Fruit fly (Drosophila melanogaster) whole organism, embryonic: ENCODE measurements around the gene veli.

Source experiments
- Atf-2 ChIP-seq: fragments of 200-800 bp; sonication (Bioruptor generic); optimal IDR thresholded peaks from 2 replicates; lab custom pipeline; 2016; ENCODE audit warnings: missing biosample characterization, missing genetic modification characterization
- BEAF-32 ChIP-seq: fragments of 200-800 bp; sonication (Bioruptor generic); optimal IDR thresholded peaks from 3 replicates; lab custom pipeline; 2017; ENCODE audit warnings: missing biosample characterization, missing genetic modification characterization, mild to moderate bottlenecking, moderate library complexity, missing genetic modification reagents
- CG10267 ChIP-seq: fragments of 200-800 bp; sonication (Bioruptor generic); optimal IDR thresholded peaks from 2 replicates; lab custom pipeline; 2018; ENCODE audit warnings: missing biosample characterization, mild to moderate bottlenecking, missing genetic modification characterization, moderate library complexity
- CG10543 ChIP-seq: fragments of 200-800 bp; sonication (Bioruptor generic); optimal IDR thresholded peaks from 3 replicates; lab custom pipeline; 2017; ENCODE audit warnings: missing biosample characterization, mild to moderate bottlenecking, missing genetic modification characterization, moderate library complexity
- CG10979 ChIP-seq: fragments of 200-800 bp; sonication (Bioruptor generic); optimal IDR thresholded peaks from 2 replicates; lab custom pipeline; 2018; ENCODE audit warnings: missing biosample characterization, mild to moderate bottlenecking, missing genetic modification characterization, moderate library complexity
- CG12659 ChIP-seq: fragments of 200-800 bp; sonication (Bioruptor generic); optimal IDR thresholded peaks from 3 replicates; lab custom pipeline; 2017; ENCODE audit warnings: mild to moderate bottlenecking, missing biosample characterization, missing genetic modification reagents, missing genetic modification characterization
- CG13287 ChIP-seq: fragments of 200-800 bp; sonication (Bioruptor generic); IDR thresholded peaks from 2 replicates; pipeline ENCODE4 v1.3.6; 2022; ENCODE audit warnings: missing biosample characterization, missing genetic modification characterization; ENCODE audit not compliant: partially characterized antibody
- CG14710 ChIP-seq: fragments of 200-800 bp; sonication (Bioruptor generic); optimal IDR thresholded peaks from 3 replicates; lab custom pipeline; 2019; ENCODE audit warnings: missing biosample characterization, mild to moderate bottlenecking, missing genetic modification characterization, moderate library complexity
- CG14965 ChIP-seq: fragments of 200-800 bp; sonication (Bioruptor generic); optimal IDR thresholded peaks from 2 replicates; lab custom pipeline; 2016; ENCODE audit warnings: missing biosample characterization, missing genetic modification characterization, borderline replicate concordance
- CG17612 ChIP-seq: fragments of 200-800 bp; sonication (Bioruptor generic); IDR thresholded peaks from 2 replicates; pipeline ENCODE4 v1.3.6; 2022; ENCODE audit warnings: missing biosample characterization, missing genetic modification characterization
- CG2116 ChIP-seq: fragments of 200-800 bp; sonication (Bioruptor generic); optimal IDR thresholded peaks from 3 replicates; lab custom pipeline; 2018; ENCODE audit warnings: missing biosample characterization, mild to moderate bottlenecking, missing genetic modification characterization
- CG30020 ChIP-seq: fragments of 200-800 bp; optimal IDR thresholded peaks from 2 replicates; lab custom pipeline; 2019; ENCODE audit warnings: missing biosample characterization, mild to moderate bottlenecking, missing genetic modification characterization, moderate library complexity
- CG34422 ChIP-seq: fragments of 200-800 bp; sonication (Bioruptor generic); IDR thresholded peaks from 3 replicates; pipeline ENCODE4 v1.3.6; 2022; ENCODE audit warnings: missing biosample characterization, missing genetic modification characterization
- CG4424 ChIP-seq: fragments of 200-800 bp; sonication (Bioruptor generic); optimal IDR thresholded peaks from 3 replicates; lab custom pipeline; 2016; ENCODE audit warnings: missing biosample characterization, missing genetic modification characterization
- CG4617 ChIP-seq: fragments of 200-800 bp; sonication (Bioruptor generic); optimal IDR thresholded peaks from 3 replicates; lab custom pipeline; 2016; ENCODE audit warnings: missing biosample characterization, missing genetic modification characterization, borderline replicate concordance
- CG9797 ChIP-seq: fragments of 200-800 bp; sonication (Bioruptor generic); optimal IDR thresholded peaks from 3 replicates; lab custom pipeline; 2018; ENCODE audit warnings: missing biosample characterization, mild to moderate bottlenecking, missing genetic modification characterization
- CTCF ChIP-seq: fragments of 200-800 bp; sonication (Bioruptor generic); optimal IDR thresholded peaks from 2 replicates; lab custom pipeline; 2017; ENCODE audit warnings: missing biosample characterization, mild to moderate bottlenecking, missing genetic modification characterization, moderate library complexity
- Dll ChIP-seq: fragments of 200-800 bp; sonication (Bioruptor generic); IDR thresholded peaks from 4 replicates; pipeline ENCODE4 v1.3.6; 2022; ENCODE audit warnings: missing biosample characterization, missing genetic modification characterization; ENCODE audit not compliant: partially characterized antibody
- Ets65A ChIP-seq: fragments of 200-800 bp; sonication (Bioruptor generic); peaks from one replicate; lab custom pipeline; 2016; ENCODE audit warnings: missing biosample characterization, missing genetic modification characterization
- H15 ChIP-seq: fragments of 200-800 bp; sonication (Bioruptor generic); IDR thresholded peaks from 3 replicates; pipeline ENCODE4 v1.3.6; 2022; ENCODE audit warnings: missing biosample characterization, missing genetic modification characterization
- HLHmδ ChIP-seq: fragments of 200-800 bp; sonication (Bioruptor generic); optimal IDR thresholded peaks from 2 replicates; lab custom pipeline; 2018; ENCODE audit warnings: missing biosample characterization, mild to moderate bottlenecking, missing genetic modification characterization, moderate library complexity
- MBD-R2 ChIP-seq: fragments of 200-800 bp; sonication (Bioruptor generic); IDR thresholded peaks from 2 replicates; pipeline ENCODE4 v1.3.6; 2022; ENCODE audit warnings: missing biosample characterization, missing genetic modification characterization
- MESR4 ChIP-seq: fragments of 200-800 bp; sonication (Bioruptor generic); optimal IDR thresholded peaks from 2 replicates; lab custom pipeline; 2018; ENCODE audit warnings: missing biosample characterization, mild to moderate bottlenecking, missing genetic modification characterization, moderate library complexity
- PHDP ChIP-seq: fragments of 200-800 bp; sonication (Bioruptor generic); optimal IDR thresholded peaks from 3 replicates; lab custom pipeline; 2018; ENCODE audit warnings: missing biosample characterization, mild to moderate bottlenecking, missing genetic modification characterization, moderate library complexity
- YL-1 ChIP-seq: fragments of 200-800 bp; sonication (Bioruptor generic); optimal IDR thresholded peaks from 3 replicates; lab custom pipeline; 2017; ENCODE audit warnings: missing biosample characterization, mild to moderate bottlenecking, missing genetic modification characterization
- amos ChIP-seq: fragments of 200-800 bp; sonication (Bioruptor generic); IDR thresholded peaks from 2 replicates; pipeline ENCODE4 v1.3.6; 2022; ENCODE audit warnings: missing biosample characterization, missing genetic modification characterization; ENCODE audit not compliant: partially characterized antibody
- bbx ChIP-seq: fragments of 200-800 bp; sonication (Bioruptor generic); IDR thresholded peaks from 2 replicates; pipeline ENCODE4 v1.3.6; 2022; ENCODE audit warnings: missing biosample characterization, missing genetic modification characterization; ENCODE audit not compliant: partially characterized antibody
- chn ChIP-seq: fragments of 200-800 bp; sonication (Bioruptor generic); optimal IDR thresholded peaks from 2 replicates; lab custom pipeline; 2016; ENCODE audit warnings: missing biosample characterization, missing genetic modification characterization
- eve ChIP-seq, 2 experiments: fragments of >200 bp; optimal IDR thresholded peaks; 2 replicates each; lab custom pipeline; 2017; ENCODE audit warnings: missing biosample characterization in 2 of 2, missing genetic modification characterization in 2 of 2
- gfzf ChIP-seq: fragments of 200-800 bp; sonication (Bioruptor generic); optimal IDR thresholded peaks from 2 replicates; lab custom pipeline; 2016; ENCODE audit warnings: missing biosample characterization, mild to moderate bottlenecking, missing genetic modification characterization, moderate library complexity
- mld ChIP-seq: fragments of 200-800 bp; sonication (Bioruptor generic); IDR thresholded peaks from 3 replicates; pipeline ENCODE4 v1.3.6; 2022; ENCODE audit warnings: missing biosample characterization, missing genetic modification characterization; ENCODE audit not compliant: partially characterized antibody
- onecut ChIP-seq: fragments of 200-800 bp; sonication (Bioruptor generic); IDR thresholded peaks from 2 replicates; pipeline ENCODE4 v1.3.6; 2022; ENCODE audit warnings: missing biosample characterization, missing genetic modification characterization
- phol ChIP-seq: fragments of 200-800 bp; sonication (Bioruptor generic); optimal IDR thresholded peaks from 3 replicates; lab custom pipeline; 2018; ENCODE audit warnings: missing biosample characterization, mild to moderate bottlenecking, missing genetic modification characterization, moderate library complexity
- pzg ChIP-seq: fragments of 200-800 bp; sonication (Bioruptor generic); optimal IDR thresholded peaks from 3 replicates; lab custom pipeline; 2018; ENCODE audit warnings: missing biosample characterization, mild to moderate bottlenecking, missing genetic modification characterization, moderate library complexity
- row ChIP-seq: fragments of 200-800 bp; sonication (Bioruptor generic); IDR thresholded peaks from 3 replicates; pipeline ENCODE4 v1.3.6; 2022; ENCODE audit warnings: missing biosample characterization, missing genetic modification characterization
- sima ChIP-seq: fragments of 200-800 bp; sonication (Bioruptor generic); optimal IDR thresholded peaks from 2 replicates; lab custom pipeline; 2016; ENCODE audit warnings: missing biosample characterization, missing genetic modification characterization
- slbo ChIP-seq: fragments of 200-800 bp; sonication (Bioruptor generic); IDR thresholded peaks from 2 replicates; pipeline ENCODE4 v1.3.6; 2022; ENCODE audit warnings: missing biosample characterization, missing genetic modification characterization
- stwl ChIP-seq: fragments of 200-800 bp; sonication (Bioruptor generic); optimal IDR thresholded peaks from 3 replicates; lab custom pipeline; 2018; ENCODE audit warnings: missing biosample characterization, mild to moderate bottlenecking, missing genetic modification characterization, moderate library complexity
- trem ChIP-seq: fragments of 200-800 bp; optimal IDR thresholded peaks from 3 replicates; lab custom pipeline; 2019; ENCODE audit warnings: missing biosample characterization, mild to moderate bottlenecking, missing genetic modification characterization, moderate library complexity

The veli gene

dm6 chr3R:25064907-25065841 lies at the start of gene veli, which contains the start of gene PQBP1:
Gene veli, minus strand, starts transcription at chr3R:25065591.
Gene PQBP1, plus strand, starts transcription at chr3R:25065791.
- TF ChIP-seq trem (tag; lab: Kevin White, UChicago) (peak; percentile 85), stwl (tag; lab: Kevin White, UChicago) (peak; percentile 36), mld (GFP tag; lab: Robert Waterston, UW) (peak; percentile 12; the same call in 1 of the 3 replicates), CG13287 (GFP tag; lab: Robert Waterston, UW) (peak; percentile 30; the same call in 1 of the 2 replicates), phol (tag; lab: Kevin White, UChicago) (peak; percentile 3), BEAF-32 (GFP tag; lab: Kevin White, UChicago) (peak; percentile 4), bbx (GFP tag; lab: Robert Waterston, UW) (peak; percentile 17; the same call in 1 of the 2 replicates), CG4617 (GFP tag; lab: Kevin White, UChicago) (peak; percentile 50), MBD-R2 (peak; percentile 41), Atf-2 (GFP tag; lab: Kevin White, UChicago) (no peak), Dll (GFP tag; lab: Robert Waterston, UW) (peak; percentile 33; the same call in 2 of the 4 replicates), YL-1 (GFP tag; lab: Kevin White, UChicago) (peak; percentile 12), pzg (GFP tag; lab: Kevin White, UChicago) (peak; percentile 20), row (peak; percentile 73), amos (0 out of 2 replicates have a peak, but pooled peaks have one; percentile 18), slbo (GFP tag; lab: Robert Waterston, UW) (no peak), CG34422 (GFP tag; lab: Robert Waterston, UW) (peak; percentile 6; the same call in 1 of the 3 replicates), gfzf (GFP tag; lab: Kevin White, UChicago) (peak; percentile 52), H15 (no peak), chn (GFP tag; lab: Kevin White, UChicago) (no peak), PHDP (tag; lab: Kevin White, UChicago) (peak; percentile 37), CG30020 (tag; lab: Kevin White, UChicago) (peak; percentile 50), onecut (peak; percentile 61), CG9797 (GFP tag; lab: Kevin White, UChicago) (peak; percentile 51), CG10267 (tag; lab: Kevin White, UChicago) (peak; percentile 42), CG2116 (GFP tag; lab: Kevin White, UChicago) (peak; percentile 50), sima (GFP tag; lab: Kevin White, UChicago) (no peak), CG4424 (GFP tag; lab: Kevin White, UChicago) (no peak), MESR4 (GFP tag; lab: Kevin White, UChicago) (peak; percentile 69), CG14710 (tag; lab: Kevin White, UChicago) (peak; percentile 50), CG12659 (peak; percentile 37)

dm6 chr3R:25112466-25112939 lies 47.1 kb upstream of the veli start, which contains the start of gene Nepl16:
Gene Nepl16, minus strand, starts transcription at chr3R:25112516.
- TF ChIP-seq eve (GFP tag; optimal IDR thresholded peaks at IDR 0.05; lab: Kevin White, UChicago) (peak in 1 of 2 experiments; percentile 51), CG10979 (tag; lab: Kevin White, UChicago) (peak; percentile 96), Ets65A (GFP tag; lab: Kevin White, UChicago) (peak; percentile 0), CG14965 (GFP tag; lab: Kevin White, UChicago) (peak; percentile 88), CG17612 (GFP tag; lab: Robert Waterston, UW) (no peak), CG10543 (GFP tag; lab: Kevin White, UChicago) (no peak), HLHmδ (GFP tag; lab: Kevin White, UChicago) (no peak), CTCF (GFP tag; lab: Kevin White, UChicago) (peak; percentile 88)
